Worm (Caenorhabditis elegans) whole organism, mixed stage, embryonic: ENCODE data around the gene srz-97.

Experiments
- blmp-1 ChIP-seq: fragments of 150-350 bp; optimal IDR thresholded peaks from 2 replicates; lab custom pipeline; 2014; ENCODE audit warnings: missing biosample characterization, missing genetic modification characterization
- elt-3 ChIP-seq: fragments of 150-350 bp; optimal IDR thresholded peaks from 2 replicates; lab custom pipeline; 2014; ENCODE audit warnings: missing biosample characterization, missing genetic modification characterization
- mab-5 ChIP-seq: fragments of 150-350 bp; optimal IDR thresholded peaks from 2 replicates; lab custom pipeline; 2014; ENCODE audit warnings: missing biosample characterization, missing genetic modification characterization
- mep-1 ChIP-seq: fragments of 150-350 bp; optimal IDR thresholded peaks from 2 replicates; lab custom pipeline; 2017; ENCODE audit warnings: missing biosample characterization, missing genetic modification reagents, missing genetic modification characterization, inconsistent platforms
- nhr-237 ChIP-seq: fragments of 150-350 bp; optimal IDR thresholded peaks from 2 replicates; lab custom pipeline; 2014; ENCODE audit warnings: missing biosample characterization, missing genetic modification characterization
- nhr-28 ChIP-seq: fragments of 150-350 bp; optimal IDR thresholded peaks from 2 replicates; lab custom pipeline; 2014; ENCODE audit warnings: missing biosample characterization, missing genetic modification characterization
- nhr-76 ChIP-seq: sonication (generic microtip); optimal IDR thresholded peaks from 2 replicates; lab custom pipeline; 2017; ENCODE audit warnings: missing biosample characterization, missing genetic modification characterization
- snpc-4 ChIP-seq: fragments of 150-350 bp; optimal IDR thresholded peaks from 2 replicates; lab custom pipeline; 2014; ENCODE audit warnings: missing biosample characterization, missing genetic modification characterization
- unc-62 ChIP-seq: fragments of 150-350 bp; optimal IDR thresholded peaks from 2 replicates; lab custom pipeline; 2014; ENCODE audit warnings: missing biosample characterization, missing genetic modification reagents, missing genetic modification characterization

DNA sequence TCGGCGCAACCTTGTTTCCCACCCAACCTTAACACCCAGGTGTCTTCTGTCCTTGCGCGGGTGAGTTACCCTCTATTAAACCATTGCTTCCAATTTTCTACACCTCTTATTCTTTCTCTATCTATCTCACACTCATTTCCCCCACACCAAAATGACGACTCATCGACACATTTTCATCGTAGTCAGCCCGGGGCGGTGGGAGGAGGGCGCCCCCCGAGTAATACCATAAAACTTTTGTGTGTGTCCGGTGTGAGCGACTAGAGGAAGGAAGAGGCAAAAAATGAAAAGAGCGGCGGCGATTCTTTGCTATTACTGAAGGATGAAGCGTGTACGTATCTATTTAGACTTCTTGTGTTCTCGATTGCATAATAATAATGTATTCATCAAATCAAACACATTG lies 36.7 kb upstream of the srz-97 start:
- no peak for TF ChIP-seq mab-5
- no peak for TF ChIP-seq snpc-4 (tag; lab: Kevin White, UChicago)
- no peak for TF ChIP-seq nhr-28 (tag; lab: Kevin White, UChicago)
- no peak for TF ChIP-seq blmp-1 (tag; lab: Kevin White, UChicago)
- no peak for TF ChIP-seq nhr-76 (tag; lab: Kevin White, UChicago)
- no peak for TF ChIP-seq nhr-237 (tag; lab: Kevin White, UChicago)
- TF ChIP-seq elt-3: no peak
- TF ChIP-seq mep-1 (tag; lab: Kevin White, UChicago): no peak
- TF ChIP-seq unc-62 (GFP tag; lab: Kevin White, UChicago): no peak
